Worm (Caenorhabditis elegans) whole organism, late embryonic: ENCODE measurements around the gene nas-22.
A peak's percentile ranks its signal among the peaks of the same experiment; 100 is the strongest.

ENCODE experiments used
- C08G9.2 ChIP-seq: sonication (generic microtip); optimal IDR thresholded peaks from 2 replicates; lab custom pipeline; 2016; ENCODE audit warnings: mild to moderate bottlenecking, missing genetic modification characterization, moderate library complexity, missing compliant biosample characterization
- K09A11.1 ChIP-seq: sonication (generic microtip); optimal IDR thresholded peaks from 2 replicates; lab custom pipeline; 2017; ENCODE audit warnings: antibody characterized with exemption, mild to moderate bottlenecking, missing genetic modification characterization, missing compliant biosample characterization; ENCODE audit not compliant: insufficient read depth
- T23F11.4 ChIP-seq: fragments of 200-800 bp; sonication (Bioruptor generic); optimal IDR thresholded peaks from 2 replicates; lab custom pipeline; 2018; ENCODE audit warnings: mild to moderate bottlenecking, missing genetic modification characterization, missing compliant biosample characterization
- Y22D7AL.16 ChIP-seq: sonication (generic microtip); optimal IDR thresholded peaks from 2 replicates; lab custom pipeline; 2016; ENCODE audit warnings: missing genetic modification characterization, missing compliant biosample characterization
- ahr-1 ChIP-seq: sonication (generic microtip); optimal IDR thresholded peaks from 2 replicates; lab custom pipeline; 2016; ENCODE audit warnings: missing genetic modification characterization, missing compliant biosample characterization
- ceh-19 ChIP-seq: fragments of 200-800 bp; sonication (Bioruptor generic); optimal IDR thresholded peaks from 2 replicates; lab custom pipeline; 2018; ENCODE audit warnings: mild to moderate bottlenecking, missing genetic modification characterization, missing compliant biosample characterization
- ceh-2 ChIP-seq: sonication (generic microtip); optimal IDR thresholded peaks from 2 replicates; lab custom pipeline; 2016; ENCODE audit warnings: missing genotype, missing genetic modification characterization, missing compliant biosample characterization
- ceh-22 ChIP-seq: sonication (generic microtip); optimal IDR thresholded peaks from 2 replicates; lab custom pipeline; 2017; ENCODE audit warnings: missing biosample characterization, missing genetic modification characterization
- ceh-24 ChIP-seq: sonication (generic microtip); optimal IDR thresholded peaks from 2 replicates; lab custom pipeline; 2016; ENCODE audit warnings: mild to moderate bottlenecking, missing genetic modification characterization, missing compliant biosample characterization
- ceh-30 ChIP-seq: fragments of 150-350 bp; optimal IDR thresholded peaks from 2 replicates; lab custom pipeline; 2014; ENCODE audit warnings: missing biosample characterization, missing genetic modification characterization
- ceh-48 ChIP-seq: sonication (generic microtip); optimal IDR thresholded peaks from 2 replicates; lab custom pipeline; 2016; ENCODE audit warnings: missing genetic modification characterization, inconsistent platforms, missing compliant biosample characterization
- ceh-9 ChIP-seq: sonication (generic microtip); optimal IDR thresholded peaks from 2 replicates; lab custom pipeline; 2016; ENCODE audit warnings: mild to moderate bottlenecking, missing genetic modification characterization, inconsistent platforms, missing compliant biosample characterization
- elt-4 ChIP-seq: sonication (generic microtip); optimal IDR thresholded peaks from 2 replicates; lab custom pipeline; 2016; ENCODE audit warnings: missing genetic modification characterization, missing compliant biosample characterization
- fax-1 ChIP-seq: sonication (generic microtip); optimal IDR thresholded peaks from 2 replicates; lab custom pipeline; 2016; ENCODE audit warnings: missing genotype, missing genetic modification characterization, missing compliant biosample characterization
- fkh-10 ChIP-seq: fragments of 150-350 bp; optimal IDR thresholded peaks from 2 replicates; lab custom pipeline; 2014; ENCODE audit warnings: missing biosample characterization, missing genetic modification reagents, missing genetic modification characterization
- hlh-13 ChIP-seq: fragments of 200-800 bp; sonication (Bioruptor generic); optimal IDR thresholded peaks from 2 replicates; lab custom pipeline; 2018; ENCODE audit warnings: mild to moderate bottlenecking, missing genetic modification characterization, missing compliant biosample characterization
- hlh-30 ChIP-seq: sonication (generic microtip); optimal IDR thresholded peaks from 2 replicates; lab custom pipeline; 2017; ENCODE audit warnings: antibody characterized with exemption, missing genetic modification characterization, missing compliant biosample characterization; ENCODE audit not compliant: insufficient read depth
- hlh-6 ChIP-seq: sonication (generic microtip); optimal IDR thresholded peaks from 2 replicates; lab custom pipeline; 2016; ENCODE audit warnings: missing genotype, missing genetic modification characterization, missing compliant biosample characterization
- hlh-8 ChIP-seq: sonication (generic microtip); optimal IDR thresholded peaks from 2 replicates; lab custom pipeline; 2016; ENCODE audit warnings: missing genotype, missing genetic modification characterization, missing compliant biosample characterization
- lin-11 ChIP-seq: fragments of 200-800 bp; sonication (Bioruptor generic); optimal IDR thresholded peaks from 2 replicates; lab custom pipeline; 2018; ENCODE audit warnings: mild to moderate bottlenecking, missing genetic modification characterization, missing compliant biosample characterization
- nfya-1 ChIP-seq: sonication (generic microtip); optimal IDR thresholded peaks from 2 replicates; lab custom pipeline; 2017; ENCODE audit warnings: missing genetic modification characterization, mild to moderate bottlenecking, missing compliant biosample characterization, antibody characterized with exemption, moderate library complexity
- nhr-11 ChIP-seq: fragments of 150-350 bp; optimal IDR thresholded peaks from 2 replicates; lab custom pipeline; 2014; ENCODE audit warnings: missing biosample characterization, missing genetic modification characterization
- nhr-232 ChIP-seq: sonication (generic microtip); optimal IDR thresholded peaks from 2 replicates; lab custom pipeline; 2016; ENCODE audit warnings: missing genetic modification characterization, missing compliant biosample characterization
- pag-3 ChIP-seq: sonication (generic microtip); optimal IDR thresholded peaks from 2 replicates; lab custom pipeline; 2016; ENCODE audit warnings: missing compliant biosample characterization, missing genetic modification characterization, borderline replicate concordance
- pax-1 ChIP-seq: fragments of 150-350 bp; optimal IDR thresholded peaks from 2 replicates; lab custom pipeline; 2014; ENCODE audit warnings: missing biosample characterization, missing genetic modification characterization
- pros-1 ChIP-seq: fragments of 150-350 bp; optimal IDR thresholded peaks from 2 replicates; lab custom pipeline; 2014; ENCODE audit warnings: missing biosample characterization, missing genetic modification reagents, missing genetic modification characterization
- ref-2 ChIP-seq: sonication (generic microtip); optimal IDR thresholded peaks from 2 replicates; lab custom pipeline; 2016; ENCODE audit warnings: missing genetic modification characterization, missing compliant biosample characterization
- rnt-1 ChIP-seq: sonication (generic microtip); optimal IDR thresholded peaks from 2 replicates; lab custom pipeline; 2016; ENCODE audit warnings: missing genetic modification characterization, missing compliant biosample characterization
- sox-2 ChIP-seq: fragments of 200-800 bp; sonication (Bioruptor generic); IDR thresholded peaks from 2 replicates; pipeline ENCODE4 v1.3.6; 2022; ENCODE audit warnings: missing genetic modification reagents, missing genetic modification characterization, missing compliant biosample characterization
- sox-4 ChIP-seq: sonication (generic microtip); optimal IDR thresholded peaks from 2 replicates; lab custom pipeline; 2017; ENCODE audit warnings: mild to moderate bottlenecking, missing genetic modification characterization, inconsistent platforms, missing compliant biosample characterization
- syd-9 ChIP-seq: sonication (generic microtip); optimal IDR thresholded peaks from 2 replicates; lab custom pipeline; 2016; ENCODE audit warnings: mild to moderate bottlenecking, missing genetic modification characterization, moderate library complexity, missing compliant biosample characterization
- tbx-2 ChIP-seq: sonication (generic microtip); optimal IDR thresholded peaks from 2 replicates; lab custom pipeline; 2016; ENCODE audit warnings: missing genetic modification characterization, missing compliant biosample characterization
- tbx-7 ChIP-seq: sonication (generic microtip); optimal IDR thresholded peaks from 2 replicates; lab custom pipeline; 2016; ENCODE audit warnings: missing genotype, missing genetic modification characterization, missing compliant biosample characterization
- unc-42 ChIP-seq: sonication (generic microtip); optimal IDR thresholded peaks from 2 replicates; lab custom pipeline; 2016; ENCODE audit warnings: missing genotype, missing genetic modification characterization, missing compliant biosample characterization
- unc-55 ChIP-seq: sonication (generic microtip); optimal IDR thresholded peaks from 2 replicates; lab custom pipeline; 2017; ENCODE audit warnings: missing biosample characterization, missing genetic modification reagents, missing genetic modification characterization
- zip-5 ChIP-seq: sonication (generic microtip); optimal IDR thresholded peaks from 2 replicates; lab custom pipeline; 2016; ENCODE audit warnings: missing genetic modification characterization, missing compliant biosample characterization
- ztf-16 ChIP-seq: sonication (generic microtip); optimal IDR thresholded peaks from 2 replicates; lab custom pipeline; 2017; ENCODE audit warnings: missing genetic modification characterization, missing compliant biosample characterization

The nas-22 gene

ce11 chrV:11446297-11446696 lies 28.2 kb upstream of the nas-22 start, which contains the start of gene mig-17:
Gene mig-17, plus strand, starts transcription at chrV:11446685.
- TF ChIP-seq lin-11 (tag; lab: Kevin White, UChicago) (no peak), ceh-24 (tag; lab: Kevin White, UChicago) (no peak), unc-42 (tag; lab: Kevin White, UChicago) (peak; percentile 85), unc-55 (GFP tag; lab: Kevin White, UChicago) (peak; percentile 36), fax-1 (tag; lab: Kevin White, UChicago) (no peak), elt-4 (tag; lab: Kevin White, UChicago) (no peak), nhr-11 (tag; lab: Kevin White, UChicago) (no peak), sox-2 (GFP tag; lab: Robert Waterston, UW) (no peak), ceh-30 (tag; lab: Kevin White, UChicago) (no peak), pag-3 (no peak), ceh-22 (tag; lab: Kevin White, UChicago) (no peak)

ce11 chrV:11449404-11449803 lies 25.1 kb upstream of the nas-22 start:
- TF ChIP-seq K09A11.1 (tag; lab: Kevin White, UChicago) (no peak), tbx-7 (no peak), tbx-2 (tag; lab: Kevin White, UChicago) (no peak), ceh-48 (tag; lab: Kevin White, UChicago) (no peak), ceh-9 (no peak), hlh-6 (tag; lab: Kevin White, UChicago) (peak; percentile 46), ref-2 (tag; lab: Kevin White, UChicago) (no peak), T23F11.4 (no peak), Y22D7AL.16 (peak; percentile 13), pag-3 (peak; percentile 6), rnt-1 (tag; lab: Kevin White, UChicago) (no peak), hlh-30 (tag; lab: Kevin White, UChicago) (no peak), unc-55 (GFP tag; lab: Kevin White, UChicago) (no peak), nhr-11 (tag; lab: Kevin White, UChicago) (no peak), sox-4 (tag; lab: Kevin White, UChicago) (no peak), ceh-30 (tag; lab: Kevin White, UChicago) (no peak), pax-1 (no peak), pros-1 (tag; lab: Kevin White, UChicago) (no peak), zip-5 (no peak), hlh-8 (tag; lab: Kevin White, UChicago) (no peak), ceh-19 (no peak), ztf-16 (no peak), ahr-1 (no peak), ceh-2 (tag; lab: Kevin White, UChicago) (no peak), syd-9 (no peak), nfya-1 (tag; lab: Kevin White, UChicago) (no peak)

- TF ChIP-seq C08G9.2 (tag; lab: Kevin White, UChicago) (no peak), nhr-232 (tag; lab: Kevin White, UChicago) (no peak), hlh-13 (GFP tag; lab: Kevin White, UChicago) (no peak)
Measured at ce11 chrV:11450257-11450656, 24.2 kb upstream of the nas-22 start, which contains the start of gene col-156. Gene col-156, minus strand, starts transcription at chrV:11450357.

ce11 chrV:11454917-11455316 lies 19.6 kb upstream of the nas-22 start:
- TF ChIP-seq unc-42 (tag; lab: Kevin White, UChicago) (peak; percentile 61), ahr-1 (no peak)

ce11 chrV:11459255-11459654 lies 15.2 kb upstream of the nas-22 start, which contains the start of gene T11F9.1:
Gene T11F9.1, plus strand, starts transcription at chrV:11459555.
- TF ChIP-seq ceh-9 (no peak), sox-4 (tag; lab: Kevin White, UChicago) (no peak), fkh-10 (GFP tag; lab: Kevin White, UChicago) (no peak)
